Comparison of ENCODE assay signal across 7 worm cellular contexts in the genomic region with DNA sequence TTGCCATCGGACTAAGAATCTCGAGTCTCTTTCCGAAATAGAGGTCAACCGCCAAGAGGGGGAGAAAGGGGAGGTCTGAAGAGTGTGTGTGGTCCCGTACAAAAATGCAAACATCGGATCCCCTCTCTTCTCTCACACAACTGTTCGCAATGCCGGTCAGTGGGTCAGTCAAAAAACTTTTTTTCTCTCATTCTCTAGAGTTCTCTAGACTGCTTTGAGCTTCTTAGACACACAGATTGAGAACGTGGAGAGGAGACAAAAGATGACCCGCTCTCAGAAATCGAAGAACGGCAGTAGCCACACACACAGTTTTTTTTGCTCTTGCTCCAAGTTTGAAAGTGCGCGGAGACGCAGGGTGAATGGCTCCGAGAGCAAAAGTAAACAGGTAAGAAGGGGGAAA.
TF ChIP-seq lines count a peak whose summit lies in the region.

No protein-coding gene starts in this region.

TF ChIP-seq in whole organism, L1 larva, 84 proteins besides CTCF, POLR2A, EP300 and RAD21:
- TF ChIP-seq lin-14 (GFP tag; optimal IDR thresholded peaks at IDR 0.05; lab: Kevin White, UChicago) (peak; percentile 24), pag-3 (tag; optimal IDR thresholded peaks at IDR 0.05; lab: Kevin White, UChicago; ENCODE audit: borderline replicate concordance, insufficient read depth) (no peak), nhr-77 (tag; optimal IDR thresholded peaks at IDR 0.05; lab: Kevin White, UChicago) (peak; percentile 3), ama-1 (optimal IDR thresholded peaks at IDR 0.05; lab: Kevin White, UChicago) (no peak)

TF ChIP-seq in whole organism, L3 larva, 47 proteins besides CTCF, POLR2A, EP300 and RAD21:
- TF ChIP-seq nhr-237 (tag; optimal IDR thresholded peaks at IDR 0.05; lab: Kevin White, UChicago): no peak
- TF ChIP-seq fkh-2 (tag; optimal IDR thresholded peaks at IDR 0.05; lab: Kevin White, UChicago): no peak
- TF ChIP-seq pha-4 (tag; optimal IDR thresholded peaks at IDR 0.05; lab: Kevin White, UChicago): peak; percentile 84
- no peak for TF ChIP-seq nhr-12 (tag; optimal IDR thresholded peaks at IDR 0.05; lab: Kevin White, UChicago)
- TF ChIP-seq sea-2 (GFP tag; optimal IDR thresholded peaks at IDR 0.05; lab: Kevin White, UChicago): no peak
- TF ChIP-seq eor-1 (tag; optimal IDR thresholded peaks at IDR 0.05; lab: Kevin White, UChicago): no peak

TF ChIP-seq in whole organism, L4 larva, 104 proteins besides CTCF, POLR2A, EP300 and RAD21:
- TF ChIP-seq rbr-2 (tag; optimal IDR thresholded peaks at IDR 0.05; lab: Kevin White, UChicago) (peak; percentile 2), sdz-12 (GFP tag; optimal IDR thresholded peaks at IDR 0.05; lab: Kevin White, UChicago) (no peak), set-16 (GFP tag; IDR thresholded peaks at IDR 0.05; lab: Robert Waterston, UW) (peak; percentile 12; the same call in 1 of the 2 replicates), mdl-1 (tag; optimal IDR thresholded peaks at IDR 0.05; lab: Kevin White, UChicago) (no peak), unc-62 (GFP tag; optimal IDR thresholded peaks at IDR 0.05 in 1 of 2; lab: Kevin White, UChicago) (peak in 1 of 2 experiments; percentile 87), unc-62 (tag; optimal IDR thresholded peaks at IDR 0.05; lab: Kevin White, UChicago) (no peak), nhr-237 (tag; optimal IDR thresholded peaks at IDR 0.05; lab: Kevin White, UChicago) (no peak), pha-4 (GFP tag; IDR thresholded peaks at IDR 0.05; lab: Robert Waterston, UW) (no peak), pha-4 (tag; optimal IDR thresholded peaks at IDR 0.05; lab: Kevin White, UChicago) (peak; percentile 10), zfp-3 (GFP tag; conservative IDR thresholded peaks at IDR 0.05; lab: Robert Waterston, UW) (no peak), aha-1 (tag; lab: Kevin White, UChicago) (peak; percentile 24)

TF ChIP-seq in whole organism, early embryonic, 17 proteins besides CTCF, POLR2A, EP300 and RAD21:
- no peak for TF ChIP-seq flt-1 (GFP tag; IDR thresholded peaks at IDR 0.05; lab: Robert Waterston, UW)
- peak; percentile 67 for TF ChIP-seq hmg-4 (GFP tag; optimal IDR thresholded peaks at IDR 0.05; lab: Kevin White, UChicago)
- TF ChIP-seq hnd-1 (tag; optimal IDR thresholded peaks at IDR 0.05; lab: Kevin White, UChicago): no peak
- peak; percentile 49; the same call in 1 of the 2 replicates for TF ChIP-seq pes-1 (GFP tag; IDR thresholded peaks at IDR 0.05; lab: Robert Waterston, UW)
- TF ChIP-seq B0310.2 (tag; optimal IDR thresholded peaks at IDR 0.05; lab: Kevin White, UChicago): peak; percentile 29
TF ChIP-seq in whole organism, early embryonic: peak in this region for 3.

TF ChIP-seq in whole organism, late embryonic, 69 proteins besides CTCF, POLR2A, EP300 and RAD21:
- TF ChIP-seq elt-2 (tag; optimal IDR thresholded peaks at IDR 0.05; lab: Kevin White, UChicago): peak; percentile 9
- peak; percentile 36 for TF ChIP-seq tbx-2 (tag; optimal IDR thresholded peaks at IDR 0.05; lab: Kevin White, UChicago)
- TF ChIP-seq ref-2 (tag; optimal IDR thresholded peaks at IDR 0.05; lab: Kevin White, UChicago): peak; percentile 4
- no peak for TF ChIP-seq nfya-1 (tag; optimal IDR thresholded peaks at IDR 0.05; lab: Kevin White, UChicago)
- no peak for TF ChIP-seq syd-9 (tag; optimal IDR thresholded peaks at IDR 0.05; lab: Kevin White, UChicago)
- TF ChIP-seq zip-5 (tag; optimal IDR thresholded peaks at IDR 0.05; lab: Kevin White, UChicago): no peak

TF ChIP-seq in whole organism, midembryonic, 9 proteins besides CTCF, POLR2A, EP300 and RAD21:
- TF ChIP-seq med-1 (GFP tag; optimal IDR thresholded peaks at IDR 0.05; lab: Kevin White, UChicago; ENCODE audit: insufficient read depth) (no peak), ref-1 (GFP tag; conservative IDR thresholded peaks at IDR 0.05; lab: Robert Waterston, UW) (no peak), cog-1 (tag; optimal IDR thresholded peaks at IDR 0.05; lab: Kevin White, UChicago) (no peak), flt-1 (GFP tag; IDR thresholded peaks at IDR 0.05; lab: Robert Waterston, UW) (peak; percentile 46; the same call in 1 of the 2 replicates), tab-1 (GFP tag; IDR thresholded peaks at IDR 0.05; lab: Robert Waterston, UW) (no peak)

TF ChIP-seq in whole organism, mixed stage, embryonic, 35 proteins besides CTCF, POLR2A, EP300 and RAD21:
- TF ChIP-seq hlh-1 (tag; optimal IDR thresholded peaks at IDR 0.05; lab: Kevin White, UChicago) (peak; percentile 87), tbx-8 (GFP tag; optimal IDR thresholded peaks at IDR 0.05; lab: Kevin White, UChicago) (no peak), drap-1 (GFP tag; optimal IDR thresholded peaks at IDR 0.05; lab: Kevin White, UChicago) (no peak), lin-13 (tag; optimal IDR thresholded peaks at IDR 0.05; lab: Kevin White, UChicago) (no peak), lsy-2 (tag; optimal IDR thresholded peaks at IDR 0.05; lab: Kevin White, UChicago) (no peak), elt-1 (tag; optimal IDR thresholded peaks at IDR 0.05; lab: Kevin White, UChicago; ENCODE audit: borderline replicate concordance, insufficient read depth) (no peak), unc-39 (tag; optimal IDR thresholded peaks at IDR 0.05; lab: Kevin White, UChicago) (no peak), blmp-1 (tag; optimal IDR thresholded peaks at IDR 0.05; lab: Kevin White, UChicago) (no peak), snpc-4 (tag; optimal IDR thresholded peaks at IDR 0.05; lab: Kevin White, UChicago) (no peak), ces-1 (GFP tag; optimal IDR thresholded peaks at IDR 0.05; lab: Kevin White, UChicago) (no peak), bed-3 (GFP tag; optimal IDR thresholded peaks at IDR 0.05; lab: Kevin White, UChicago) (no peak), ham-2 (GFP tag; optimal IDR thresholded peaks at IDR 0.05; lab: Kevin White, UChicago) (no peak), ztf-11 (tag; optimal IDR thresholded peaks at IDR 0.05; lab: Kevin White, UChicago) (no peak), mep-1 (tag; optimal IDR thresholded peaks at IDR 0.05; lab: Kevin White, UChicago) (no peak), nhr-12 (tag; optimal IDR thresholded peaks at IDR 0.05; lab: Kevin White, UChicago) (no peak), lin-32 (GFP tag; optimal IDR thresholded peaks at IDR 0.05; lab: Kevin White, UChicago) (no peak), M03D4.4 (tag; optimal IDR thresholded peaks at IDR 0.05; lab: Kevin White, UChicago) (peak; percentile 45), mab-5 (tag; optimal IDR thresholded peaks at IDR 0.05; lab: Kevin White, UChicago) (no peak), unc-62 (GFP tag; optimal IDR thresholded peaks at IDR 0.05; lab: Kevin White, UChicago) (no peak), sptf-1 (tag; optimal IDR thresholded peaks at IDR 0.05; lab: Kevin White, UChicago) (peak; percentile 3), elt-3 (tag; optimal IDR thresholded peaks at IDR 0.05; lab: Kevin White, UChicago) (no peak), mls-2 (tag; optimal IDR thresholded peaks at IDR 0.05; lab: Kevin White, UChicago) (no peak), zip-8 (tag; optimal IDR thresholded peaks at IDR 0.05; lab: Kevin White, UChicago) (no peak)
